Worm (Caenorhabditis elegans) whole organism, L2 larva: Measurements from ENCODE around the gene npax-1.

Experiments used
- snpc-4 ChIP-seq: fragments of 150-350 bp; optimal IDR thresholded peaks from 2 replicates; lab custom pipeline; 2014; ENCODE audit warnings: missing biosample characterization, missing genetic modification characterization
- unc-62 ChIP-seq: fragments of 150-350 bp; optimal IDR thresholded peaks from 2 replicates; lab custom pipeline; 2014; ENCODE audit warnings: missing biosample characterization, missing genetic modification reagents, missing genetic modification characterization

DNA sequence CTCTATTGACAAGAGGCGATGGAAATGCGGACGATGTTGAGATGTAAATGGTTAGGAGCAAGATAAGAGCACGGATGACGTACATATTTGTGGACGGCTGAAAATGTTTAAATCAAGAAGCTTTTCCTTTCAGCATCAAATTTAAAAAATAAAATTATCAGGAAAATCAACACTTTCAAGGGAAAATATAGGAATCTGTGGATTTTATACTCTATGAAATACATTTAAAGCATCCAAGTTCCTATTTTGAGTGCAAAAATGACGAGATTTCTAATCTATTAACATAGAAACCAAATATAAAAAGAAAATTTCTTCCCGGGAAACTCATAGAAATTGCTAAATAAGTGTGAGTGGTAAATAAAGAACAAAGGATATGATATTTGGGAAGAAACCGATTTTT lies 17.0 kb downstream of the npax-1 start, which contains the start of gene F45E12.6:
- TF ChIP-seq unc-62 (no peak), snpc-4 (tag; lab: Kevin White, UChicago) (no peak)
